Comparison of ENCODE assay signal across 1 fruit fly cellular context in genomic region chr2L:14706194-14706593, dm6.
A peak's percentile ranks its signal among the peaks of the same experiment; 100 is the strongest.
TF ChIP-seq lines count a peak whose summit lies in the region.

No protein-coding gene starts in this region.

TF ChIP-seq in whole organism, embryonic, 481 proteins besides CTCF, POLR2A, EP300 and RAD21 (continued from another document):
- TF ChIP-seq danr (GFP tag; IDR thresholded peaks at IDR 0.05; lab: Robert Waterston, UW) (peak; percentile 63), CG32532 (GFP tag; IDR thresholded peaks at IDR 0.05; lab: Robert Waterston, UW) (peak; percentile 94), Sin3A (optimal IDR thresholded peaks at IDR 0.05; lab: Kevin White, UChicago) (no peak), CG3838 (GFP tag; optimal IDR thresholded peaks at IDR 0.05; lab: Kevin White, UChicago) (no peak), CG17359 (tag; optimal IDR thresholded peaks at IDR 0.05; lab: Kevin White, UChicago) (peak; percentile 77), odd (GFP tag; optimal IDR thresholded peaks at IDR 0.05; lab: Kevin White, UChicago) (no peak), PHDP (tag; optimal IDR thresholded peaks at IDR 0.05; lab: Kevin White, UChicago) (peak; percentile 27), Nf-YC (tag; optimal IDR thresholded peaks at IDR 0.05; lab: Kevin White, UChicago) (peak; percentile 60), ATbp (GFP tag; optimal IDR thresholded peaks at IDR 0.05; lab: Kevin White, UChicago) (no peak), CG9215 (GFP tag; IDR thresholded peaks at IDR 0.05; lab: Robert Waterston, UW) (peak; percentile 54; the same call in 1 of the 2 replicates), zen2 (GFP tag; IDR thresholded peaks at IDR 0.05; lab: Robert Waterston, UW; ENCODE audit: partially characterized antibody) (no peak), CG7786 (GFP tag; optimal IDR thresholded peaks at IDR 0.05; lab: Kevin White, UChicago) (peak; percentile 36), CG6791 (GFP tag; IDR thresholded peaks at IDR 0.05; lab: Robert Waterston, UW; ENCODE audit: partially characterized antibody) (peak; percentile 72; the same call in 2 of the 3 replicates), esg (GFP tag; conservative IDR thresholded peaks at IDR 0.05; lab: Robert Waterston, UW) (peak; percentile 56), hth (optimal IDR thresholded peaks at IDR 0.05; lab: Kevin White, UChicago) (no peak), CG9932 (GFP tag; IDR thresholded peaks at IDR 0.05; lab: Robert Waterston, UW) (peak; percentile 79), CG6689 (GFP tag; IDR thresholded peaks at IDR 0.05; lab: Robert Waterston, UW) (peak; percentile 66), CG7745 (tag; optimal IDR thresholded peaks at IDR 0.05; lab: Kevin White, UChicago) (no peak), CG3281 (GFP tag; optimal IDR thresholded peaks at IDR 0.05; lab: Kevin White, UChicago) (peak; percentile 27), ind (GFP tag; optimal IDR thresholded peaks at IDR 0.05; lab: Kevin White, UChicago) (peak; percentile 74), CG12219 (GFP tag; optimal IDR thresholded peaks at IDR 0.05; lab: Kevin White, UChicago) (no peak), NC2α (GFP tag; optimal IDR thresholded peaks at IDR 0.05; lab: Kevin White, UChicago) (peak; percentile 76), CG11695 (GFP tag; IDR thresholded peaks at IDR 0.05; lab: Robert Waterston, UW) (0 out of 3 replicates have a peak, but pooled peaks have one; percentile 48), phol (tag; optimal IDR thresholded peaks at IDR 0.05; lab: Kevin White, UChicago) (peak; percentile 55), Lpt (GFP tag; optimal IDR thresholded peaks at IDR 0.05; lab: Kevin White, UChicago) (no peak), H15 (GFP tag; IDR thresholded peaks at IDR 0.05; lab: Robert Waterston, UW) (peak; percentile 30; the same call in 2 of the 3 replicates), CG31224 (GFP tag; IDR thresholded peaks at IDR 0.05; lab: Robert Waterston, UW) (0 out of 2 replicates have a peak, but pooled peaks have one; percentile 7), run (tag; optimal IDR thresholded peaks at IDR 0.05; lab: Kevin White, UChicago) (no peak), Dip2 (GFP tag; IDR thresholded peaks at IDR 0.05; lab: Robert Waterston, UW) (peak; percentile 60), gsb-n (tag; optimal IDR thresholded peaks at IDR 0.05; lab: Kevin White, UChicago) (peak; percentile 46), CG10267 (tag; optimal IDR thresholded peaks at IDR 0.05; lab: Kevin White, UChicago) (peak; percentile 73), Eip74EF (GFP tag; optimal IDR thresholded peaks at IDR 0.05; lab: Kevin White, UChicago) (no peak), CG9876 (GFP tag; optimal IDR thresholded peaks at IDR 0.05; lab: Kevin White, UChicago) (peak; percentile 31), hbn (GFP tag; IDR thresholded peaks at IDR 0.05; lab: Robert Waterston, UW; ENCODE audit: partially characterized antibody) (no peak), CG14667 (GFP tag; IDR thresholded peaks at IDR 0.05; lab: Robert Waterston, UW) (peak; percentile 57), CG15479 (GFP tag; optimal IDR thresholded peaks at IDR 0.05; lab: Kevin White, UChicago) (no peak), H2.0 (GFP tag; IDR thresholded peaks at IDR 0.05; lab: Robert Waterston, UW) (peak; percentile 40; the same call in 1 of the 2 replicates), MTF-1 (GFP tag; optimal IDR thresholded peaks at IDR 0.05; lab: Kevin White, UChicago; ENCODE audit: borderline replicate concordance) (peak; percentile 87), ab (GFP tag; optimal IDR thresholded peaks at IDR 0.05; lab: Kevin White, UChicago) (no peak), kni (GFP tag; optimal IDR thresholded peaks at IDR 0.05; lab: Kevin White, UChicago) (peak; percentile 2)
